Fruit fly (Drosophila melanogaster) S2 (cell line): ENCODE measurements around the gene mRpL1.

Experiments
- CG8478 ChIP-seq: fragments of >200 bp; optimal IDR thresholded peaks from 2 replicates; lab custom pipeline; 2018
- CTCF ChIP-seq, 2 experiments: fragments of >200 bp; optimal IDR thresholded peaks; 2 replicates each; lab custom pipeline; 2018

dm6 chr3R:8334471-8334783 is 33.2 kb downstream of the mRpL1 start:
- no peak for TF ChIP-seq CTCF (optimal IDR thresholded peaks at IDR 0.05; lab: Kevin White, UChicago)
- TF ChIP-seq CG8478, result no peak
